Fruit fly (Drosophila melanogaster) S2 (cell line): ENCODE data around the gene plh.

Source experiments
- CG8478 ChIP-seq: fragments of >200 bp; optimal IDR thresholded peaks from 2 replicates; lab custom pipeline; 2018
- CTCF ChIP-seq, 2 experiments: fragments of >200 bp; optimal IDR thresholded peaks; 2 replicates each; lab custom pipeline; 2018

plh gene

DNA sequence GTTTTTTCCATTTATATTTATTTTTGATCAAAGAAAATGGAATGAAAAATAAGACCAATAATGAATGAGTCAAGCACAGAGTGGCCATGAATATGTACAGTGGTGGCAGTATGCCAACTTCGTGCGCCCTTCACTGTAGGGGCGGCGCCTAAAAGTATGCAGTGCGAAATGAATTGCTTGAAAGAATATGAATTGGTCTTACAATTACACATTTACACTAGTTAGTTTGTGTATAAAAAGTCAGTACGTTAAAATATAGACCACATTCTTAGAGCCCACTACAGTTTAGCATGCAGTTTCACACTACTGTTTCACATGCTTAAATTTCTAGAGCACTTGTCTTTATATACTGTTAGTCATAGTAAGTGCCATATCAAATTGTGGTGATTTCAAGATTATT, 48.1 kb downstream of the plh start:
- TF ChIP-seq CG8478 (lab: Kevin White, UChicago) (no peak), CTCF (optimal IDR thresholded peaks at IDR 0.05; lab: Kevin White, UChicago) (peak; percentile 60 to 63)

DNA sequence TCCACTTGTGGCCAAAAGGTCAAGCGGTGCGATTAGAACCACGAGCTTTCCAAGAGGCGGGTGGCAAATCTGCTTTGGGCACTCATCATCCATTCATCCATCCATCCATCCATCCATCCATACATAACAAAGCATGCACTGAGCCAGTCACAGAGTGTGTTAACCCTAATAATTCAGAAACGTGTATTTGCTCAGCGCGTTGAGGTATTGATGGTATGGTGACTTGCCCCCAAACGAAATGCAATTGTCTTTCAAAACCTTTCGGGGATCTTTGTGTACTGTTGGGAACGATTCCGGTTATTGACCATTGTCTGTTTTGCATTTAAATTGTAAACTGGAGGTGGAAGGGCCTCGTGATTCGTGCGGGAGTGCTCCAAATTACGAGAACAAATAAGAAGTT, 48.9 kb downstream of the plh start:
- TF ChIP-seq CTCF (optimal IDR thresholded peaks at IDR 0.05; lab: Kevin White, UChicago) (no peak), CG8478 (lab: Kevin White, UChicago) (no peak)

DNA sequence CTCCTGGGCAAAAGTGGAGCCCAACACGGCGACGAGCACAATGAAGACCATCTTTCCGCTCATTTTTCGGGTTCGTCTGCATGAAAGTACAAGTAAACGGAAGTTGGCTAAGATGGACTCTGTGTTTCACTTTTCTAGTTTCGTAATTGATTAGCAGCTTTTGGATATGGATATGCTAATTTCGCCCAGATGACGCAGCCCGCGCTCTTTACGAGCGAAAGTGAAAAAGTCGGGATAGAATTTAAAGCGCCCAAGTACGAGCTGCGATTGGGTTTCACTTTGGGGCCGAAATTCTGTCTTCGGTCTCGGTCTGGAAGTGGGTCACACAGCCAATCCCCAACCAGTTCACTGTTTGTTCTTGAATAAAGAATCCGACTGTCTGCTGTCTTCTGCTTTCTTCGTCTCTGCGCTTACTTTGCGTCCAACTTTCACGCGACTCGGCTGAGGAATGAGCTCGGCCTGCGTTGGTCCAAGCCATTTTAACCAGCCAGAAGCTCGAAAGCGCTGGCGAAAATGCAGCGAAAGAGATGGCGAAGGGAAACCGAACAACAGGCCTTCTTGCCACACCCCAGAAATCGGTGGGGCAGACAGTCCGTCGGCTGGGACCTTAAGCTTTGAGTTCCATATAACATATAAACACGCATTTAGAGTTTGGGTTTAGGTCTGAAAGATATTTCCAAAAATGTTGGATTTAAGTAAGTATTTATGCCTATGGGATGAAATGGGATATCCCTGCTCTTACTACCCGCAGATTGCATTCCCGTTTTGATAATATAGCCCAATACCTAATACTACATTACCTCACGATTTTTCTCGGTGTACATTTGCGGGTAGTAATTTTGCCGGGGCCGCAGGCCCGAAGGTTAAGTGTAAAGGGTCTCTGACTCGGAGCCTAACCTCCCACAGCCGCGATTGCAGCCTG, 49.7 kb downstream of the plh start, which contains the start of gene Jhbp2:
Jhbp2 (minus strand) TSS at position 454 of the 922 bp plus-strand sequence.
- TF ChIP-seq CTCF (optimal IDR thresholded peaks at IDR 0.05; lab: Kevin White, UChicago) (no peak), CG8478 (lab: Kevin White, UChicago) (no peak)

DNA sequence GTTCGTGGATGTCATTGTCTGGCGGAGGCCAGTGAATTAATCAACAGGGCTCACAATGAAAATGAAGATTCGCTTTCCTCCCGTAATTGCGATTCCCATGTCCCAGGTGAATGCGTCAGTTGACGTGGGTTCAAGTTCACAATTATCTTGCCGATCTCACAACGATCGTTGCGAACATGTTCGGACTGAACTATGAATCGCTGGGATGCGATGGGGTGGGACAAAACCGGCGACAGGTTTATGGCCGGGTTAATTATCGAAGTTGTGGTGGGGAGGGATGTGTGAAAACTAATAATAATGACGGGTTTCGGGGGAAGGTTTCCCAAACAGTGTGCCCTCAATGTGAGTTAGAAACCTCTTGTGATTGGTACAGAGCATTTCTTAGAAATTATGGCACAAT, 50.7 kb downstream of the plh start:
- TF ChIP-seq CTCF (optimal IDR thresholded peaks at IDR 0.05; lab: Kevin White, UChicago) = no peak
- no peak for TF ChIP-seq CG8478 (lab: Kevin White, UChicago)

DNA sequence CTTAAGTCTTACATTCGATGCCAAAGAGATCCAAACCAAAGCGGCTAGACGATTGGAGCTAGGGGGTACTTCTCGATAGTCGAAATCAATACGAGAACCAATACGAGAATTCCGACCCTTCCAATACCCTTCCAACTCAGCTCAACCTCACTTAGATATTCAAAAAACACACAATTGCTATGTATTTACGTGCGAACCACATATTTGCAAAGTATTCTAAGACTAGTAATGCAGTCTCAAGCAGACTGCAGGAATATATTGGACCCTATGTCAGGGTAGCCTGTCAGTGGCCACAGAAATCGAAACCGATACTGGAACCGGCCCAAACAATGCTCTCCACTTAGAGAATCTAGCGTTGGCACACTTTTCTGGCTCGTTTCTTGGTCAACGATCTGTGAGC, 53.0 kb downstream of the plh start:
- TF ChIP-seq CTCF (optimal IDR thresholded peaks at IDR 0.05; lab: Kevin White, UChicago) (no peak), CG8478 (lab: Kevin White, UChicago) (no peak)

DNA sequence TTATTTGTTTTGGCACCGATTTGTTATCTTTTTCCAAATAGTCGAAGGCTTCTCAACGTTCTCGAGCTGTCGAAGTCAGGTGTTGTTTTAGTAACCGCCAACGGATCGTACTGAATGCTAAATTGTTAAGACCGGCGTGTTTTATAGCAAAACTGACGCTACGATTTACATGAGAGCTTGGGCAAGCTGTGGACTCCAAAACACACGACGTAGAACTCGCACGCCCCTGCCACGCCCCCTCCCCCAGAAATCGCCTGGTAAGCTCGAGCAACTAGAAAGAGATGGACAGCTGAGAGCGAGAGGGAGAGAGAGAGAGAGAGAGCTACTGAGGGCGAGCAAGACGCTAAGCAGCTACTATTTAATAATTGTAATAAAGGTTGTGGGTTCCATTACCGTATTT, 55.7 kb downstream of the plh start, which contains the start of gene Jhbp3:
Jhbp3 (minus strand) TSS at position 101 of the 400 bp plus-strand sequence.
- TF ChIP-seq CTCF (optimal IDR thresholded peaks at IDR 0.05; lab: Kevin White, UChicago) (no peak), CG8478 (lab: Kevin White, UChicago) (no peak)

DNA sequence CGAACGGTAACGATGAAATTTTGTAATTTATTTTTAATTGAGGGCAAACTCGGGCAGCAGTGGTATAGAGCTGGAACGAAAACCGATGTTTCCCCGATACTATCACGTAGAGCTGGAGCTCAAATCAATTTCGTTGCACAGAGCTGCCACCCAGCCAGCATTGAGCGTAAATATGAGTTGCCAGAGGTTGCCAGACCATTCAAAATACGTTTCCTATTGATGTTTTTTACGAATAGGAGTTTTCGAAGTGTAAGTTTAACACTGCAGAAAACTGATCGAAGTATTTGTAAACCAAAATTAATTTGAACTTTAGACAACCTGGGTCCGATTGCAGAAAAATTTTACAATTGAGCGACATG, 58.3 kb downstream of the plh start, which contains the start of gene Ubc6:
Ubc6 (minus strand) TSS at position 112 of the 359 bp plus-strand sequence.
- TF ChIP-seq CG8478 (lab: Kevin White, UChicago) (no peak), CTCF (optimal IDR thresholded peaks at IDR 0.05; lab: Kevin White, UChicago) (peak; percentile 55 to 64)

DNA sequence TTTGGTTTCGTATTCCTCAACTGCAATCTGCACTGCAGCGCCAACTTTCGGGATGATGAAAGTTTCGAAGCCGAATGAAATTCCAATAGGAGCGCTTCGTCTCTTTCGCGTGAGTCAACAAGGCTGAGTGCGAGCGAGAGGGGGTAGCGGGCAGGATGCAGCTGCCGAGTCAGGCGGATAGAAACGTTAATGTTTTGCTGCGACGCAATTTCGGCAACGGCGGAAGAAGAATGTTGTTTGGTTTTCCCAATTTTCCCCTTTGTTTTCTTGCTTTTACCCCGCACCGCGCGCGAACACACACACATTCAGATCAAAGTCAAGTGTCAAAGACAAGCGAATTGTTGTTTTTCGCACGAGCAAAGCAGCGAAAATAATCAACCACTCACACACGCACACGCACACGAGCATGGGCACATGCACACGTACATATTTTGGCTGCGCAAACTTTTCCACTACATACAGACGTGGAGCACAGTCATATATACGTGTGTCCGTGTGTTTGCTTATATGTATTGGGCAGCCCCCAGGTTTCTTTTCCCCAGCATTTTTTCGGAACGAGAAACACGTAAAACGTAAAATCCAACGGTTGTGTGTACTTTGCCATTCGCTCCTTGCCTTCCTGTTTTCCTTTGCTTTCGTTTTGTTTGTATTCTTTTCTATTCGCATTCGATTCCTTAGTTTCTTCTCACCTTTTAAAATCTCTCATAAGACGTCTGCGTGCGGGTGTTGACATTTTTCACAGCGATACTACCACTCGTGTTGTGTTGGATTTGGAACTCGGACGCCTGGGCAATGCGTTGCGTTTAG, 58.9 kb downstream of the plh start:
- TF ChIP-seq CTCF (optimal IDR thresholded peaks at IDR 0.05; lab: Kevin White, UChicago) = no peak
- no peak for TF ChIP-seq CG8478 (lab: Kevin White, UChicago)

DNA sequence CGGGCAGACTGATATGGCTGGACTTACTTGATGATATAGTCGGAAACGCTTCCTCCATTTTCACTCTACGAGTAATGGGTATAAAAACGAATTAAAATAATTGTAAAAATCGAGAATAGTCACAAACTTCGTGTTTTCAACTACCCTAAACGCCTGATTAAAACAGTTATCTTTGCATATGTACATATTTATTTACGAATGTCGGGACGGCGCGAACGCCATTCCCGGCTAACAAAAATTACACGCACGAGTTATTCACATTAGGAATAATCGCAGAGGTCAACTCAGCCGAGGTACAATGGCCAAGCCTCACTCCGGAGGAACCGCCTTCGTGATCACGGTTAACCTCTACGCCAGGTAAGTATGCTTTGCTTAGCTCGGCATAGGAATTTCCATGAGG, 63.1 kb downstream of the plh start:
- no peak for TF ChIP-seq CTCF (optimal IDR thresholded peaks at IDR 0.05; lab: Kevin White, UChicago)
- TF ChIP-seq CG8478 (lab: Kevin White, UChicago) = no peak
